Fruit fly (Drosophila melanogaster) whole organism, pupa: ENCODE results near the gene CG7453.

ENCODE experiments used
- CG10348 ChIP-seq: fragments of 200-800 bp; sonication (Bioruptor generic); IDR thresholded peaks from 2 replicates; pipeline ENCODE4 v1.3.6; 2022; ENCODE audit warnings: missing biosample characterization, missing genetic modification characterization
- CG32121 ChIP-seq: fragments of 200-800 bp; sonication (Bioruptor generic); IDR thresholded peaks from 2 replicates; pipeline ENCODE4 v1.3.6; 2022; ENCODE audit warnings: missing biosample characterization, missing genetic modification characterization
- CG34367 ChIP-seq: fragments of 200-800 bp; sonication (Bioruptor generic); optimal IDR thresholded peaks from 2 replicates; lab custom pipeline; 2018; ENCODE audit warnings: missing biosample characterization, mild to moderate bottlenecking, missing genetic modification characterization
- CG4496 ChIP-seq: fragments of 200-800 bp; sonication (Bioruptor generic); IDR thresholded peaks from 3 replicates; pipeline ENCODE4 v1.3.6; 2022; ENCODE audit warnings: missing biosample characterization, missing genetic modification characterization
- CG8159 ChIP-seq: fragments of 200-800 bp; sonication (Bioruptor generic); optimal IDR thresholded peaks from 3 replicates; lab custom pipeline; 2018; ENCODE audit warnings: missing biosample characterization, mild to moderate bottlenecking, missing genetic modification characterization, moderate library complexity
- EcR ChIP-seq: fragments of 200-800 bp; sonication (Bioruptor generic); optimal IDR thresholded peaks from 3 replicates; lab custom pipeline; 2019; ENCODE audit warnings: missing biosample characterization, missing genetic modification characterization, mild to moderate bottlenecking, moderate library complexity, missing genetic modification reagents
- Pif1B ChIP-seq: fragments of 200-800 bp; sonication (Bioruptor generic); optimal IDR thresholded peaks from 3 replicates; lab custom pipeline; 2016; ENCODE audit warnings: missing biosample characterization, missing genetic modification characterization
- fd96Ca ChIP-seq: fragments of 200-800 bp; sonication (Bioruptor generic); IDR thresholded peaks from 3 replicates; pipeline ENCODE4 v1.3.6; 2022; ENCODE audit warnings: missing biosample characterization, missing genetic modification characterization
- gl ChIP-seq: fragments of 200-800 bp; sonication (Bioruptor generic); optimal IDR thresholded peaks from 2 replicates; lab custom pipeline; 2018; ENCODE audit warnings: missing biosample characterization, mild to moderate bottlenecking, missing genetic modification characterization
- rn ChIP-seq: fragments of 200-800 bp; sonication (Bioruptor generic); IDR thresholded peaks from 2 replicates; pipeline ENCODE4 v1.3.6; 2022; ENCODE audit warnings: missing biosample characterization, missing genetic modification characterization

- TF ChIP-seq Pif1B (GFP tag; lab: Kevin White, UChicago) (no peak), fd96Ca (GFP tag; lab: Robert Waterston, UW) (no peak), EcR (no peak), rn (GFP tag; lab: Robert Waterston, UW) (no peak), CG4496 (GFP tag; lab: Robert Waterston, UW) (no peak), CG32121 (GFP tag; lab: Robert Waterston, UW) (no peak), CG10348 (no peak), gl (tag; lab: Kevin White, UChicago) (no peak), CG34367 (no peak), CG8159 (tag; lab: Kevin White, UChicago) (no peak)
Observed at dm6 chrX:19167032-19167568, 12.9 kb upstream of the CG7453 start, which contains the start of gene RhoGAP18B.
